Worm (Caenorhabditis elegans): ENCODE measurements around the gene F08F3.4.

- TF ChIP-seq unc-62 (GFP tag; optimal IDR thresholded peaks at IDR 0.05): no peak
- no peak for TF ChIP-seq nhr-12 (tag; optimal IDR thresholded peaks at IDR 0.05)
Measured at ce11 chrV:5444037-5444436, 33.3 kb downstream of the F08F3.4 start.
